Worm (Caenorhabditis elegans) whole organism, young adult: Measurements from ENCODE around the gene C09G1.4.

ENCODE experiments used
- C17E4.6 ChIP-seq: fragments of 200-800 bp; sonication (Bioruptor generic); IDR thresholded peaks from 2 replicates; pipeline ENCODE4 v1.3.6; 2022; ENCODE audit warnings: missing genetic modification reagents, missing genetic modification characterization, missing compliant biosample characterization
- F39B2.1 ChIP-seq: fragments of 200-800 bp; sonication (Bioruptor generic); IDR thresholded peaks from 2 replicates; pipeline ENCODE4 v1.3.6; 2022; ENCODE audit warnings: missing genetic modification reagents, missing genetic modification characterization, missing compliant biosample characterization
- F49E8.2 ChIP-seq: sonication (generic microtip); optimal IDR thresholded peaks from 3 replicates; lab custom pipeline; 2017; ENCODE audit warnings: missing genetic modification characterization, mild to moderate bottlenecking, missing compliant biosample characterization, antibody characterized with exemption, moderate library complexity; ENCODE audit not compliant: insufficient read depth
- K12H6.12 ChIP-seq: fragments of 200-800 bp; sonication (Bioruptor generic); optimal IDR thresholded peaks from 2 replicates; lab custom pipeline; 2018; ENCODE audit warnings: mild to moderate bottlenecking, missing genetic modification characterization, missing compliant biosample characterization
- Y56A3A.18 ChIP-seq: fragments of 200-800 bp; sonication (Bioruptor generic); IDR thresholded peaks from 2 replicates; pipeline ENCODE4 v1.3.6; 2022; ENCODE audit warnings: missing genetic modification reagents, missing genetic modification characterization, missing compliant biosample characterization
- ama-1 ChIP-seq, 3 experiments: fragments of 150-350 bp in 1 of 3; sonication (generic microtip) in 2 of 3; optimal IDR thresholded peaks; 2 replicates each; lab custom pipeline; 2014 to 2018; ENCODE audit warnings: missing biosample characterization in 2 of 3, missing genetic modification characterization in 2 of 3, missing genetic modification reagents in 2 of 3
- him-1 ChIP-seq: sonication (generic microtip); optimal IDR thresholded peaks from 2 replicates; lab custom pipeline; 2016; ENCODE audit warnings: missing genotype, missing genetic modification reagents, missing genetic modification characterization, missing compliant biosample characterization
- hmg-1.2 ChIP-seq: fragments of 200-800 bp; sonication (Bioruptor generic); IDR thresholded peaks from 2 replicates; pipeline ENCODE4 v1.3.6; 2022; ENCODE audit warnings: missing genetic modification reagents, missing genetic modification characterization, missing compliant biosample characterization
- madf-10 ChIP-seq: sonication (generic microtip); optimal IDR thresholded peaks from 2 replicates; lab custom pipeline; 2016; ENCODE audit warnings: mild to moderate bottlenecking, missing genetic modification characterization, missing compliant biosample characterization
- unc-62 ChIP-seq: fragments of 150-350 bp; optimal IDR thresholded peaks from 2 replicates; lab custom pipeline; 2014; ENCODE audit warnings: missing biosample characterization, missing genetic modification reagents, missing genetic modification characterization
- ztf-28 ChIP-seq: fragments of 200-800 bp; sonication (Bioruptor generic); IDR thresholded peaks from 2 replicates; pipeline ENCODE4 v1.3.6; 2022; ENCODE audit warnings: missing genetic modification reagents, missing genetic modification characterization, missing compliant biosample characterization

- TF ChIP-seq K12H6.12 (tag; lab: Kevin White, UChicago) (no peak), ama-1 (optimal IDR thresholded peaks at IDR 0.05; lab: Kevin White, UChicago) (no peak), ama-1 (GFP tag; optimal IDR thresholded peaks at IDR 0.05; lab: Kevin White, UChicago) (no peak), unc-62 (GFP tag; lab: Kevin White, UChicago) (no peak), F39B2.1 (GFP tag; lab: Robert Waterston, UW) (no peak), F49E8.2 (no peak), him-1 (tag; lab: Kevin White, UChicago) (no peak), ztf-28 (no peak), Y56A3A.18 (GFP tag; lab: Robert Waterston, UW) (no peak), C17E4.6 (GFP tag; lab: Robert Waterston, UW) (no peak), hmg-1.2 (GFP tag; lab: Robert Waterston, UW) (no peak), madf-10 (no peak)
Measured at ce11 chrX:15945806-15946205, 60.6 kb downstream of the C09G1.4 start.
